Worm (Caenorhabditis elegans) whole organism, early embryonic: ENCODE measurements around the gene ZK1290.7.

Experiments
- F13C5.2 ChIP-seq: sonication (generic microtip); optimal IDR thresholded peaks from 2 replicates; lab custom pipeline; 2017; ENCODE audit warnings: mild to moderate bottlenecking, missing genetic modification characterization, inconsistent platforms, missing compliant biosample characterization
- ama-1 ChIP-seq: fragments of 150-350 bp; optimal IDR thresholded peaks from 2 replicates; lab custom pipeline; 2014
- ceh-13 ChIP-seq: fragments of 200-800 bp; sonication (Bioruptor generic); optimal IDR thresholded peaks from 2 replicates; lab custom pipeline; 2018; ENCODE audit warnings: mild to moderate bottlenecking, missing genetic modification characterization, missing compliant biosample characterization
- ceh-36 ChIP-seq: sonication (generic microtip); optimal IDR thresholded peaks from 2 replicates; lab custom pipeline; 2016; ENCODE audit warnings: missing genetic modification characterization, inconsistent platforms, missing compliant biosample characterization
- flt-1 ChIP-seq: fragments of 200-800 bp; sonication (Bioruptor generic); IDR thresholded peaks from 2 replicates; pipeline ENCODE4 v1.3.6; 2022; ENCODE audit warnings: missing genetic modification characterization, missing compliant biosample characterization
- hmbx-1 ChIP-seq: sonication (generic microtip); optimal IDR thresholded peaks from 2 replicates; lab custom pipeline; 2016; ENCODE audit warnings: mild to moderate bottlenecking, missing genetic modification characterization, missing compliant biosample characterization
- scrt-1 ChIP-seq: fragments of 200-800 bp; sonication (Bioruptor generic); IDR thresholded peaks from 2 replicates; pipeline ENCODE4 v1.3.6; 2022; ENCODE audit warnings: missing genetic modification characterization, missing compliant biosample characterization
- sea-1 ChIP-seq: fragments of 200-800 bp; sonication (Bioruptor generic); conservative IDR thresholded peaks from 2 replicates; pipeline ENCODE4 v1.3.6; 2022; ENCODE audit warnings: missing genetic modification characterization, missing compliant biosample characterization

ce11 chrII:7521420-7521819 lies 3.9 kb downstream of the ZK1290.7 start:
- TF ChIP-seq hmbx-1 (no peak), ceh-36 (tag; lab: Kevin White, UChicago) (no peak), ama-1 (lab: Kevin White, UChicago) (no peak), sea-1 (GFP tag; lab: Robert Waterston, UW) (no peak), flt-1 (GFP tag; lab: Robert Waterston, UW) (no peak), scrt-1 (GFP tag; lab: Robert Waterston, UW) (no peak), ceh-13 (GFP tag; lab: Kevin White, UChicago) (no peak), F13C5.2 (tag; lab: Kevin White, UChicago) (no peak)
